Worm (Caenorhabditis elegans): ENCODE measurements around the gene F53A3.1.

Gene F53A3.1

DNA sequence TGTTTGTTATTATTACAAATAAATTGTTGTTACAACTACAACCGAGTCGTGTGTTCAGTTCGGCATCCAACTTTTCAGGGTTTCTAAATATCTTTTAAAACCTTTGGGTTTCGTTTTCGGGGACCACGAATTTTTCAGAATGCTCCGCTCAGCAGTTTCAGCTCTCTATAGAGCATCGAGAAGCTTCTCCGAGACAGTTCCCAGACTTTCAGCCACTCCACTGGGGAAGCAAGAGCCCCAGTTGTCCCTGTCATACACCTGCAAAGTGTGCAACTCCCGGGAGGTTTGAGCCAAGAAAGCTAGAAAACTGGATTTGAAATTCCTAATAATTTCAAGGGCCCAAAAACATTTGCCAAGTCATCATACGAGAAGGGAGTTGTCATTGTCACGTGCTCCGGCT lies 8.0 kb upstream of the F53A3.1 start, which contains the start of gene F53A3.7:
TSS of gene F53A3.7 (plus strand) at position 139 of the 400 bp plus-strand sequence.
- TF ChIP-seq alr-1 (tag; optimal IDR thresholded peaks at IDR 0.05; ENCODE audit: borderline replicate concordance), result no peak
- no peak for TF ChIP-seq dsc-1 (tag; optimal IDR thresholded peaks at IDR 0.05)
- peak; percentile 18 for TF ChIP-seq nhr-90 (tag; optimal IDR thresholded peaks at IDR 0.05; ENCODE audit: poor library complexity)
- no peak for TF ChIP-seq nhr-47 (tag; optimal IDR thresholded peaks at IDR 0.05)
- TF ChIP-seq swsn-7 (tag; optimal IDR thresholded peaks at IDR 0.05), result peak; percentile 4
- no peak for TF ChIP-seq fkh-8 (tag; optimal IDR thresholded peaks at IDR 0.05)
- peak; percentile 1 for TF ChIP-seq efl-3 (GFP tag; optimal IDR thresholded peaks at IDR 0.05)
- peak in 1 of 2 experiments; percentile 42 for TF ChIP-seq lsy-2 (tag; optimal IDR thresholded peaks at IDR 0.05)
- no peak for TF ChIP-seq lir-3 (tag; optimal IDR thresholded peaks at IDR 0.05; ENCODE audit: poor library complexity)
- no peak for TF ChIP-seq aha-1 (tag; optimal IDR thresholded peaks at IDR 0.05)
- peak; percentile 8 to 22 for TF ChIP-seq efl-1 (optimal IDR thresholded peaks at IDR 0.05)
- TF ChIP-seq efl-1 (GFP tag; optimal IDR thresholded peaks at IDR 0.05 in 1 of 2), result peak in 1 of 2 experiments; percentile 86
- peak in 1 of 2 experiments; percentile 14 for TF ChIP-seq egl-27 (tag; optimal IDR thresholded peaks at IDR 0.05)
- TF ChIP-seq elt-2 (tag; optimal IDR thresholded peaks at IDR 0.05), result peak; percentile 3
- TF ChIP-seq nhr-85 (tag), result peak; percentile 63
- peak; percentile 76 for TF ChIP-seq ama-1 (optimal IDR thresholded peaks at IDR 0.05)
- no peak for TF ChIP-seq mep-1 (tag; optimal IDR thresholded peaks at IDR 0.05)
- no peak for TF ChIP-seq mab-9 (GFP tag; IDR thresholded peaks at IDR 0.05)
- no peak for TF ChIP-seq lin-15B (tag; optimal IDR thresholded peaks at IDR 0.05)

- no peak for TF ChIP-seq hlh-4 (tag; optimal IDR thresholded peaks at IDR 0.05)
- TF ChIP-seq C16A3.4 (tag; optimal IDR thresholded peaks at IDR 0.05), result peak; percentile 98
- peak; percentile 88 to 97 (median 89) for TF ChIP-seq ceh-82 (tag; optimal IDR thresholded peaks at IDR 0.05)
- TF ChIP-seq aha-1 (tag; optimal IDR thresholded peaks at IDR 0.05), result peak; percentile 37
- TF ChIP-seq nhr-237 (tag; optimal IDR thresholded peaks at IDR 0.05), result peak; percentile 86
- TF ChIP-seq ztf-11 (tag; optimal IDR thresholded peaks at IDR 0.05), result peak in 1 of 2 experiments; percentile 8
- TF ChIP-seq ceh-88 (GFP tag; IDR thresholded peaks at IDR 0.05), result peak; percentile 70
- peak; percentile 85 for TF ChIP-seq swsn-7 (tag; optimal IDR thresholded peaks at IDR 0.05)
- TF ChIP-seq egl-27 (tag; optimal IDR thresholded peaks at IDR 0.05), result peak in 1 of 2 experiments; percentile 36
- peak; percentile 42 for TF ChIP-seq mef-2 (tag; optimal IDR thresholded peaks at IDR 0.05)
- TF ChIP-seq xbp-1 (tag; optimal IDR thresholded peaks at IDR 0.05), result peak; percentile 86
- TF ChIP-seq nhr-11 (tag; optimal IDR thresholded peaks at IDR 0.05), result peak; percentile 47
- TF ChIP-seq efl-1 (optimal IDR thresholded peaks at IDR 0.05), result peak; percentile 90 to 99
- peak; percentile 99 to 100 for TF ChIP-seq efl-1 (GFP tag; optimal IDR thresholded peaks at IDR 0.05 in 1 of 2)
- peak; percentile 92 for TF ChIP-seq isw-1 (GFP tag; IDR thresholded peaks at IDR 0.05)
- no peak for TF ChIP-seq mab-9 (GFP tag; IDR thresholded peaks at IDR 0.05)
- TF ChIP-seq unc-86 (tag; optimal IDR thresholded peaks at IDR 0.05), result peak; percentile 86
- TF ChIP-seq ceh-90 (tag; optimal IDR thresholded peaks at IDR 0.05), result no peak
- peak; percentile 93 for TF ChIP-seq nhr-47 (tag; optimal IDR thresholded peaks at IDR 0.05)
- TF ChIP-seq jun-1 (tag; optimal IDR thresholded peaks at IDR 0.05), result peak; percentile 90
- no peak for TF ChIP-seq ets-5 (GFP tag; IDR thresholded peaks at IDR 0.05)
- peak; percentile 96 for TF ChIP-seq snu-23 (GFP tag; optimal IDR thresholded peaks at IDR 0.05)
- peak; percentile 98 to 99 (median 98) for TF ChIP-seq dpl-1 (GFP tag; optimal IDR thresholded peaks at IDR 0.05)
- no peak for TF ChIP-seq nhr-12 (tag; optimal IDR thresholded peaks at IDR 0.05)
- TF ChIP-seq fkh-8 (tag; optimal IDR thresholded peaks at IDR 0.05), result peak; percentile 87
- TF ChIP-seq ztf-4 (tag; optimal IDR thresholded peaks at IDR 0.05), result peak; percentile 51
- peak; percentile 86 for TF ChIP-seq tbx-2 (tag; optimal IDR thresholded peaks at IDR 0.05)
- TF ChIP-seq egl-13 (tag; optimal IDR thresholded peaks at IDR 0.05), result no peak
- peak; percentile 50 for TF ChIP-seq C04F5.9 (tag; optimal IDR thresholded peaks at IDR 0.05)
- TF ChIP-seq nhr-71 (tag; optimal IDR thresholded peaks at IDR 0.05), result peak; percentile 94
- TF ChIP-seq sup-37 (GFP tag; optimal IDR thresholded peaks at IDR 0.05), result no peak
- peak; percentile 97 for TF ChIP-seq lin-13 (GFP tag; optimal IDR thresholded peaks at IDR 0.05)
- no peak for TF ChIP-seq Y116A8C.19 (tag; optimal IDR thresholded peaks at IDR 0.05; ENCODE audit: borderline replicate concordance)
- no peak for TF ChIP-seq ama-1 (optimal IDR thresholded peaks at IDR 0.05)
- no peak for TF ChIP-seq sox-4 (tag; optimal IDR thresholded peaks at IDR 0.05)
- peak; percentile 90 for TF ChIP-seq lin-14 (GFP tag; optimal IDR thresholded peaks at IDR 0.05)
- TF ChIP-seq ces-1 (GFP tag; optimal IDR thresholded peaks at IDR 0.05), result no peak
- TF ChIP-seq lin-15B (tag; optimal IDR thresholded peaks at IDR 0.05), result peak; percentile 95
- peak; percentile 92 for TF ChIP-seq rnt-1 (tag; optimal IDR thresholded peaks at IDR 0.05)
- no peak for TF ChIP-seq sptf-1 (tag; optimal IDR thresholded peaks at IDR 0.05)
- peak; percentile 98 for TF ChIP-seq unc-130 (tag; optimal IDR thresholded peaks at IDR 0.05)
Observed at ce11 chrIII:1950236-1950635, 6.8 kb upstream of the F53A3.1 start, which contains the start of the genes polh-1 and rps-22. Gene polh-1, minus strand, starts transcription at chrIII:1950269. Gene rps-22, plus strand, starts transcription at chrIII:1950535.
